Worm (Caenorhabditis elegans) whole organism, L2 larva: ENCODE results near the gene ckb-1.
A peak's percentile ranks its signal among the peaks of the same experiment; 100 is the strongest.

Source experiments
- C34F6.9 ChIP-seq: fragments of 150-350 bp; optimal IDR thresholded peaks from 2 replicates; lab custom pipeline; 2014; ENCODE audit warnings: missing biosample characterization, missing genetic modification characterization
- F13H6.1 ChIP-seq: sonication (generic microtip); optimal IDR thresholded peaks from 2 replicates; lab custom pipeline; 2016; ENCODE audit warnings: missing genetic modification characterization, missing compliant biosample characterization
- R02D3.7 ChIP-seq: fragments of 150-350 bp; optimal IDR thresholded peaks from 2 replicates; lab custom pipeline; 2014; ENCODE audit warnings: missing biosample characterization, missing genetic modification characterization
- alr-1 ChIP-seq: fragments of 150-350 bp; optimal IDR thresholded peaks from 2 replicates; lab custom pipeline; 2014; ENCODE audit warnings: missing biosample characterization, missing genetic modification characterization
- aly-2 ChIP-seq: fragments of 150-350 bp; optimal IDR thresholded peaks from 2 replicates; lab custom pipeline; 2014; ENCODE audit warnings: missing biosample characterization, missing genetic modification characterization
- blmp-1 ChIP-seq: sonication (generic microtip); optimal IDR thresholded peaks from 2 replicates; lab custom pipeline; 2017; ENCODE audit warnings: missing genetic modification characterization, mild to moderate bottlenecking, missing compliant biosample characterization, antibody characterized with exemption, moderate library complexity; ENCODE audit not compliant: insufficient read depth
- ceh-16 ChIP-seq: fragments of 150-350 bp; optimal IDR thresholded peaks from 2 replicates; lab custom pipeline; 2014; ENCODE audit warnings: missing biosample characterization, missing genetic modification characterization
- ceh-82 ChIP-seq: fragments of 150-350 bp; optimal IDR thresholded peaks from 2 replicates; lab custom pipeline; 2014; ENCODE audit warnings: missing biosample characterization, missing genetic modification characterization
- crh-2 ChIP-seq: sonication (generic microtip); optimal IDR thresholded peaks from 2 replicates; lab custom pipeline; 2017; ENCODE audit warnings: missing biosample characterization, missing genetic modification characterization
- dmd-4 ChIP-seq: sonication (generic microtip); optimal IDR thresholded peaks from 2 replicates; lab custom pipeline; 2017; ENCODE audit warnings: missing biosample characterization, missing genetic modification characterization
- elt-1 ChIP-seq: fragments of 150-350 bp; optimal IDR thresholded peaks from 2 replicates; lab custom pipeline; 2014; ENCODE audit warnings: missing biosample characterization, missing genetic modification characterization
- elt-3 ChIP-seq: sonication (generic microtip); optimal IDR thresholded peaks from 2 replicates; lab custom pipeline; 2017; ENCODE audit warnings: missing biosample characterization, missing genetic modification characterization
- fos-1 ChIP-seq: fragments of 150-350 bp; optimal IDR thresholded peaks from 2 replicates; lab custom pipeline; 2014; ENCODE audit warnings: missing biosample characterization, missing genetic modification characterization
- gmeb-1 ChIP-seq: fragments of 150-350 bp; optimal IDR thresholded peaks from 2 replicates; lab custom pipeline; 2014; ENCODE audit warnings: missing biosample characterization, missing genetic modification characterization
- lin-13 ChIP-seq: fragments of 150-350 bp; optimal IDR thresholded peaks from 2 replicates; lab custom pipeline; 2014; ENCODE audit warnings: missing biosample characterization, missing genetic modification reagents, missing genetic modification characterization
- lsy-2 ChIP-seq, 2 experiments: fragments of 150-350 bp in 1 of 2; sonication (generic microtip) in 1 of 2; optimal IDR thresholded peaks; 2 replicates each; lab custom pipeline; 2014 to 2017; ENCODE audit warnings: missing biosample characterization in 2 of 2, missing genetic modification characterization in 2 of 2
- mab-5 ChIP-seq: fragments of 150-350 bp; optimal IDR thresholded peaks from 2 replicates; lab custom pipeline; 2014; ENCODE audit warnings: missing biosample characterization, missing genetic modification characterization
- mbf-1 ChIP-seq: sonication (generic microtip); optimal IDR thresholded peaks from 2 replicates; lab custom pipeline; 2017; ENCODE audit warnings: missing biosample characterization, missing genetic modification characterization
- nhr-10 ChIP-seq: sonication (generic microtip); optimal IDR thresholded peaks from 2 replicates; lab custom pipeline; 2017; ENCODE audit warnings: missing biosample characterization, missing genetic modification characterization
- nhr-12 ChIP-seq: fragments of 150-350 bp; optimal IDR thresholded peaks from 2 replicates; lab custom pipeline; 2014; ENCODE audit warnings: missing biosample characterization, missing genetic modification characterization
- nhr-129 ChIP-seq: fragments of 150-350 bp; optimal IDR thresholded peaks from 2 replicates; lab custom pipeline; 2014; ENCODE audit warnings: missing biosample characterization, missing genetic modification characterization
- nhr-21 ChIP-seq: fragments of 150-350 bp; optimal IDR thresholded peaks from 2 replicates; lab custom pipeline; 2014; ENCODE audit warnings: missing biosample characterization, missing genetic modification characterization
- nhr-23 ChIP-seq: fragments of 150-350 bp; optimal IDR thresholded peaks from 2 replicates; lab custom pipeline; 2014; ENCODE audit warnings: missing biosample characterization, missing genetic modification reagents, missing genetic modification characterization
- nhr-237 ChIP-seq: fragments of 150-350 bp; optimal IDR thresholded peaks from 2 replicates; lab custom pipeline; 2014; ENCODE audit warnings: missing biosample characterization, missing genetic modification characterization
- nhr-6 ChIP-seq: fragments of 150-350 bp; optimal IDR thresholded peaks from 2 replicates; lab custom pipeline; 2014; ENCODE audit warnings: missing biosample characterization, missing genetic modification characterization
- nhr-77 ChIP-seq: fragments of 150-350 bp; optimal IDR thresholded peaks from 2 replicates; lab custom pipeline; 2014; ENCODE audit warnings: missing biosample characterization, missing genetic modification characterization
- peb-1 ChIP-seq: fragments of 150-350 bp; optimal IDR thresholded peaks from 2 replicates; lab custom pipeline; 2014; ENCODE audit warnings: missing biosample characterization, missing genetic modification characterization
- skn-1 ChIP-seq: sonication (generic microtip); optimal IDR thresholded peaks from 2 replicates; lab custom pipeline; 2017; ENCODE audit warnings: missing biosample characterization, missing genetic modification characterization
- sma-3 ChIP-seq: sonication (generic microtip); optimal IDR thresholded peaks from 2 replicates; lab custom pipeline; 2016; ENCODE audit warnings: missing genetic modification reagents, missing genetic modification characterization, missing compliant biosample characterization
- snpc-4 ChIP-seq: fragments of 150-350 bp; optimal IDR thresholded peaks from 2 replicates; lab custom pipeline; 2014; ENCODE audit warnings: missing biosample characterization, missing genetic modification characterization
- unc-55 ChIP-seq: fragments of 150-350 bp; sonication (generic microtip); optimal IDR thresholded peaks from 3 replicates; lab custom pipeline; 2014; ENCODE audit warnings: missing biosample characterization, missing genetic modification reagents, missing genetic modification characterization
- zag-1 ChIP-seq: fragments of 150-350 bp; optimal IDR thresholded peaks from 2 replicates; lab custom pipeline; 2014; ENCODE audit warnings: missing biosample characterization, missing genetic modification characterization
- ztf-1 ChIP-seq: fragments of 200-800 bp; sonication (Bioruptor generic); conservative IDR thresholded peaks from 2 replicates; pipeline ENCODE4 v1.3.6; 2022; ENCODE audit warnings: missing genetic modification characterization, missing compliant biosample characterization
- ztf-11 ChIP-seq: sonication (generic microtip); optimal IDR thresholded peaks from 2 replicates; lab custom pipeline; 2017; ENCODE audit warnings: missing biosample characterization, missing genetic modification characterization
- ztf-4 ChIP-seq: fragments of 150-350 bp; optimal IDR thresholded peaks from 2 replicates; lab custom pipeline; 2014; ENCODE audit warnings: missing biosample characterization, missing genetic modification characterization

ckb-1 gene

DNA sequence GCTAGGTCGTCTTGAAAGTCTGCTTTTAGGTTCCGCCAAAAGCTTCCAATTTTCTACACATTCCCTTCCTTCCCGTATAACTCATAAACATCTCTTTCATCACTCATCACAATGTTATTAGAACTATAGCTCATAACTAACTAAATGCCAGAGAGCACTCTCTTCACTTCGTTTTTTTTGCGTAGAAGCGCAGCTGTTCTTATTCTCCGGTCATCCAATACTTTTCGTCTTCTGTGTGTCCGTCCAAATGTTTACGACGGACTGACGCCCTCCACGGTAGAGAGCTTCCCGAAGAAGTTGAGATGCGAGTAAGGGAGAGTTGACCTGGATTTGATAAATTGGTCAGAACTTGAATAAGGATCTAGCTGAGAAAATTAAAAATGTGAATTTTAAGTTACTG is 5.9 kb upstream of the ckb-1 start:
- TF ChIP-seq elt-1 (tag; lab: Kevin White, UChicago), result no peak
- no peak for TF ChIP-seq alr-1 (tag; lab: Kevin White, UChicago)
- TF ChIP-seq lsy-2 (tag; optimal IDR thresholded peaks at IDR 0.05; lab: Kevin White, UChicago), result peak in 1 of 2 experiments; percentile 2

DNA sequence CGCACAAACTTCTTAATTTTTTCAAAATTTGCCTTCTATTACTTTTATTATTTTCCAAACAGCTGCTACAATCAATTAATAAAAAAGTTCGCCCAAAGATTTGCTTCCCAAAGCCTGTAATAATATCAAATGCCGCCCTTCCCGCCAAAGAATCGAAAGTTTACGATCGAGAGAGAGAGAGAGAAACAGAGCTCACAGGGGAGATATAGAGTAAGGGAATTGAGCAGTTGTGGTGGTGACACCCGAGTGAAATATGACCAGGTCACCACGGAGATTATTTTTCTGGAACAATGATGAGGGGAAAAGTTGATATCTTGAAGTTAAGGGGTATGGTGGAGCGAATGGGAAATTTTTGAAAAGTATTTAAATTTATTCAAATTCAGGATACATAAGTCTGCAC is 5.2 kb upstream of the ckb-1 start:
- no peak for TF ChIP-seq lin-13 (GFP tag; lab: Kevin White, UChicago)
- no peak for TF ChIP-seq alr-1 (tag; lab: Kevin White, UChicago)
- TF ChIP-seq ztf-1 (GFP tag; lab: Robert Waterston, UW), result no peak
- no peak for TF ChIP-seq skn-1
- TF ChIP-seq zag-1, result no peak
- TF ChIP-seq C34F6.9 (tag; lab: Kevin White, UChicago), result no peak
- no peak for TF ChIP-seq ceh-16 (tag; lab: Kevin White, UChicago)
- TF ChIP-seq F13H6.1 (tag; lab: Kevin White, UChicago), result no peak
- TF ChIP-seq nhr-10 (tag; lab: Kevin White, UChicago), result no peak
- TF ChIP-seq nhr-6 (tag; lab: Kevin White, UChicago), result no peak
- no peak for TF ChIP-seq nhr-12 (tag; lab: Kevin White, UChicago)
- TF ChIP-seq elt-3, result no peak
- no peak for TF ChIP-seq gmeb-1 (tag; lab: Kevin White, UChicago)
- no peak for TF ChIP-seq elt-1 (tag; lab: Kevin White, UChicago)
- no peak for TF ChIP-seq R02D3.7
- TF ChIP-seq peb-1 (tag; lab: Kevin White, UChicago), result no peak
- TF ChIP-seq aly-2 (tag; lab: Kevin White, UChicago), result no peak
- no peak for TF ChIP-seq mbf-1 (tag; lab: Kevin White, UChicago)
- TF ChIP-seq nhr-77, result no peak
- TF ChIP-seq unc-55 (GFP tag; lab: Kevin White, UChicago), result no peak

DNA sequence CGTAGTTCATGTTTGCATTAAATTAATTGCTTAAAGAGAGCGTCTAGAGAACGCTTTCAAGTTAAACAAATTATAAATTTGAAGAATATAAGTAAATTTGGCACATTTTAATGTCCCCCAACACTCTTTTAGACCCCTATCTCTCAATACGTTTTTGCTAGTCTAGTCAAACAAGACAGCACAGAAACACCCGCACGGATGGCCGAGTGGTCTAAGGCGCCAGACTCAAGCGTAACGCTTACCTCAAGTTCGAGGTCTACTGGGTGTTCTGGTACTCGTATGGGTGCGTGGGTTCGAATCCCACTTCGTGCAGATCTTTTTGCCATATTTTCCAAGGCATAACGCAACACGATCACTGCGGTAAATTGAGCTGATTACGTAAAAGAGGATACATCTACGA is 2.7 kb upstream of the ckb-1 start:
- TF ChIP-seq skn-1 (no peak), nhr-21 (tag; lab: Kevin White, UChicago) (no peak), F13H6.1 (tag; lab: Kevin White, UChicago) (peak; percentile 17), sma-3 (GFP tag; lab: Kevin White, UChicago) (peak; percentile 31), blmp-1 (tag; lab: Kevin White, UChicago) (no peak), fos-1 (tag; lab: Kevin White, UChicago) (peak; percentile 28)

DNA sequence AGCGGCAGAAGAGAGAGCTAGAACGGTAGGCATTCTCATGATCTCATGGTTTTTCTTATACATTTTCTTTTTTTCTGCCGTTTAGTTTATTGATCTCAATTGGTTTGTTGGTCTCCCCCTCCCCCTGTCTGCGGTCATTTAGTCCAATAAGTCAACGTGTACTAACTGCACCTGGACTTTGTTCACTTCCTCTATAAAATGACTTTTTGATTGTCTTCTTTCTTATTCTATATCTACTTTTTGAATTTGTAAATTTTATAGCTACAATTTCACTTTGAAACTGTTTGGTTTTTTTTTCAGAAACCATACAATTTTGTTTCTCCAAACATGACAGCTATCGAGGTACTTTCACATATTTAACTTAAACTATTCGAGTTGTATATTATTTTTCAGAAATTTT is 2.6 kb downstream of the ckb-1 start, which contains the start of gene ckb-2:
Gene ckb-2, plus strand, starts transcription at position 301 of the 400 bp plus-strand sequence.
- TF ChIP-seq gmeb-1 (tag; lab: Kevin White, UChicago) (no peak), F13H6.1 (tag; lab: Kevin White, UChicago) (no peak), mab-5 (no peak), mbf-1 (tag; lab: Kevin White, UChicago) (no peak), nhr-23 (tag; lab: Kevin White, UChicago) (no peak), lin-13 (GFP tag; lab: Kevin White, UChicago) (no peak), nhr-237 (no peak), nhr-77 (no peak), snpc-4 (tag; lab: Kevin White, UChicago) (no peak)

DNA sequence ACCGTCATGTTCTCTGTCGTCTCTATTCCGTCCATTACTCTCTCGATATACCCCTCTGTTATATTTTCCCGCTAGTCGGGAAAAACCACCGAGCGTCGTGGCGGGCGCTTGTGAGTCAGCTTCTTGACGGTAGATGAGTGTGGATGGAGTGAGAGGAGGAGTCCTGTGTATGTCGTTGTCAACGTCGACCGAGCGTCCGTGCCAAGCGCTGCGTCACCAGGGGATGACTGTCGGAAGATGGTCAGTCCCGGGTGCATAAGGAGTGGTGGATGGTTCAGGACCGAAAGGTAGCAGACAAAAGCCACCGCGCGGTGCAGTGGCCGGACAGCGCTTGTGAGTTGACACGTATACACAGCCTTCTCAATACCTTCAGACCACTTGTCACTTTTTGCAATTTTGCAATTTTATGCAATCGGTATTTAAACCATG is 4.3 kb downstream of the ckb-1 start:
- TF ChIP-seq nhr-21 (tag; lab: Kevin White, UChicago) (peak; percentile 39), crh-2 (tag; lab: Kevin White, UChicago) (peak; percentile 43), F13H6.1 (tag; lab: Kevin White, UChicago) (peak; percentile 30), sma-3 (GFP tag; lab: Kevin White, UChicago) (peak; percentile 45), fos-1 (tag; lab: Kevin White, UChicago) (peak; percentile 64), C34F6.9 (tag; lab: Kevin White, UChicago) (peak; percentile 15), nhr-129 (tag; lab: Kevin White, UChicago) (peak; percentile 63), unc-55 (GFP tag; lab: Kevin White, UChicago) (peak; percentile 14)

DNA sequence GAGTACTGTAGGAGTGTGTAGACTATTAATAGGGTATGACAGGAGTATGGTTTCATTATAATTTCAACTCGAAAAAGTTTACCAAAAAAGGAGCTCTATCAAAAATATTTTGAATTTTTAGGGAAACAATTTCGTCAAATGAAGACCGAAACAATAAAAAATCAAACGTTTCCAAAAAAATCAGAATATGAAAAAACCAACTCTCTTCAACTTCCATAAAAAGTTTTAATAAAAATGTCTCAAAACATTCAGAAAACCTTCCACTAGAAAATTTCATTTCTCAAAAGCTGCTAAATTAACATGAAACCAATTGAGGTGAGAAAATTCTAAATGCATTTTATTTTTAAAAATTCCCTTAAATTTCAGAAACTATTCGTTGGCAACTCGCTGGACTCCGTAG is 5.5 kb downstream of the ckb-1 start, which contains the start of gene ckb-3:
Gene ckb-3, plus strand, starts transcription at position 301 of the 400 bp plus-strand sequence.
- TF ChIP-seq ztf-11 (tag; lab: Kevin White, UChicago), result no peak
- no peak for TF ChIP-seq ceh-82
- no peak for TF ChIP-seq blmp-1 (tag; lab: Kevin White, UChicago)
- no peak for TF ChIP-seq aly-2 (tag; lab: Kevin White, UChicago)
- no peak for TF ChIP-seq ztf-4 (tag; lab: Kevin White, UChicago)
- no peak for TF ChIP-seq elt-3
- TF ChIP-seq nhr-21 (tag; lab: Kevin White, UChicago), result no peak
- no peak for TF ChIP-seq nhr-237
- TF ChIP-seq dmd-4 (tag; lab: Kevin White, UChicago), result no peak
- TF ChIP-seq lsy-2 (tag; optimal IDR thresholded peaks at IDR 0.05; lab: Kevin White, UChicago), result no peak
- no peak for TF ChIP-seq nhr-12 (tag; lab: Kevin White, UChicago)
- TF ChIP-seq elt-1 (tag; lab: Kevin White, UChicago), result no peak
- no peak for TF ChIP-seq peb-1 (tag; lab: Kevin White, UChicago)
- TF ChIP-seq nhr-6 (tag; lab: Kevin White, UChicago), result no peak
- TF ChIP-seq zag-1, result no peak
